Worm (Caenorhabditis elegans): ENCODE data around the gene C34C12.1.

Gene C34C12.1

ce11 chrIII:3502215-3502838, 48.2 kb downstream of the C34C12.1 start, which contains the start of gene M01F1.8:
Gene M01F1.8 (minus strand): TSS chrIII:3502549.
- TF ChIP-seq ceh-43 (GFP tag; optimal IDR thresholded peaks at IDR 0.05) (no peak), M03D4.4 (tag; optimal IDR thresholded peaks at IDR 0.05) (no peak), elt-1 (tag; optimal IDR thresholded peaks at IDR 0.05; ENCODE audit: borderline replicate concordance, insufficient read depth) (no peak), elt-3 (tag; optimal IDR thresholded peaks at IDR 0.05) (no peak), ham-2 (GFP tag; optimal IDR thresholded peaks at IDR 0.05) (no peak), cnd-1 (tag; optimal IDR thresholded peaks at IDR 0.05) (no peak), nhr-2 (tag; optimal IDR thresholded peaks at IDR 0.05) (no peak), flh-1 (GFP tag; optimal IDR thresholded peaks at IDR 0.05) (no peak), blmp-1 (tag; optimal IDR thresholded peaks at IDR 0.05) (no peak), lin-13 (tag; optimal IDR thresholded peaks at IDR 0.05) (no peak)

- TF ChIP-seq tbx-8 (GFP tag; optimal IDR thresholded peaks at IDR 0.05) (no peak), M03D4.4 (tag; optimal IDR thresholded peaks at IDR 0.05) (no peak), drap-1 (GFP tag; optimal IDR thresholded peaks at IDR 0.05) (no peak), ztf-11 (tag; optimal IDR thresholded peaks at IDR 0.05) (no peak), ham-2 (GFP tag; optimal IDR thresholded peaks at IDR 0.05) (no peak), ceh-39 (tag; optimal IDR thresholded peaks at IDR 0.05) (no peak), mab-5 (tag; optimal IDR thresholded peaks at IDR 0.05) (no peak), nhr-2 (tag; optimal IDR thresholded peaks at IDR 0.05) (no peak), sem-2 (GFP tag; optimal IDR thresholded peaks at IDR 0.05) (no peak), mls-2 (tag; optimal IDR thresholded peaks at IDR 0.05) (no peak), snpc-4 (tag; optimal IDR thresholded peaks at IDR 0.05) (no peak), sptf-1 (tag; optimal IDR thresholded peaks at IDR 0.05) (no peak), lin-32 (GFP tag; optimal IDR thresholded peaks at IDR 0.05) (no peak), bed-3 (GFP tag; optimal IDR thresholded peaks at IDR 0.05) (no peak)
These were observed 49.1 kb downstream of the C34C12.1 start, which contains the start of gene rpl-16 for ce11 chrIII:3503286-3503685. Gene rpl-16 (minus strand): TSS chrIII:3503604.

ce11 chrIII:3504239-3504638, 50.1 kb downstream of the C34C12.1 start:
- TF ChIP-seq unc-120 (tag; optimal IDR thresholded peaks at IDR 0.05; ENCODE audit: poor library complexity, severe bottlenecking) (no peak), ceh-39 (tag; optimal IDR thresholded peaks at IDR 0.05) (no peak), mab-5 (tag; optimal IDR thresholded peaks at IDR 0.05) (no peak), tbx-8 (GFP tag; optimal IDR thresholded peaks at IDR 0.05) (no peak), unc-62 (GFP tag; optimal IDR thresholded peaks at IDR 0.05) (no peak), ceh-83 (GFP tag; optimal IDR thresholded peaks at IDR 0.05) (no peak), snpc-4 (tag; optimal IDR thresholded peaks at IDR 0.05) (no peak), bed-3 (GFP tag; optimal IDR thresholded peaks at IDR 0.05) (no peak), elt-1 (tag; optimal IDR thresholded peaks at IDR 0.05; ENCODE audit: borderline replicate concordance, insufficient read depth) (no peak), pha-4 (tag; optimal IDR thresholded peaks at IDR 0.05) (no peak), ces-1 (GFP tag; optimal IDR thresholded peaks at IDR 0.05) (no peak), M03D4.4 (tag; optimal IDR thresholded peaks at IDR 0.05) (no peak), nhr-12 (tag; optimal IDR thresholded peaks at IDR 0.05) (no peak), zip-8 (tag; optimal IDR thresholded peaks at IDR 0.05) (no peak), mls-2 (tag; optimal IDR thresholded peaks at IDR 0.05) (no peak), blmp-1 (tag; optimal IDR thresholded peaks at IDR 0.05) (no peak), nhr-237 (tag; optimal IDR thresholded peaks at IDR 0.05) (no peak)

ce11 chrIII:3505051-3505548, 51.0 kb downstream of the C34C12.1 start, which contains the start of gene lias-1:
Gene lias-1 (minus strand): TSS chrIII:3505101.
- peak; percentile 61 for TF ChIP-seq ces-1 (GFP tag; optimal IDR thresholded peaks at IDR 0.05)
- peak; percentile 87 for TF ChIP-seq pha-4 (tag; optimal IDR thresholded peaks at IDR 0.05)
- TF ChIP-seq mep-1 (tag; optimal IDR thresholded peaks at IDR 0.05): peak; percentile 92
- TF ChIP-seq nhr-28 (tag; optimal IDR thresholded peaks at IDR 0.05): no peak
- TF ChIP-seq unc-120 (tag; optimal IDR thresholded peaks at IDR 0.05; ENCODE audit: poor library complexity, severe bottlenecking): peak; percentile 58
- peak; percentile 81 for TF ChIP-seq sptf-1 (tag; optimal IDR thresholded peaks at IDR 0.05)
- no peak for TF ChIP-seq bed-3 (GFP tag; optimal IDR thresholded peaks at IDR 0.05)
- peak; percentile 31 for TF ChIP-seq ceh-43 (GFP tag; optimal IDR thresholded peaks at IDR 0.05)
- TF ChIP-seq nhr-76 (tag; optimal IDR thresholded peaks at IDR 0.05): no peak
- no peak for TF ChIP-seq ceh-83 (GFP tag; optimal IDR thresholded peaks at IDR 0.05)
- no peak for TF ChIP-seq unc-62 (GFP tag; optimal IDR thresholded peaks at IDR 0.05)
- no peak for TF ChIP-seq sem-2 (GFP tag; optimal IDR thresholded peaks at IDR 0.05)
- TF ChIP-seq lin-32 (GFP tag; optimal IDR thresholded peaks at IDR 0.05): no peak
- peak; percentile 80 for TF ChIP-seq hlh-1 (tag; optimal IDR thresholded peaks at IDR 0.05)
- TF ChIP-seq lsy-2 (tag; optimal IDR thresholded peaks at IDR 0.05): peak; percentile 96
- TF ChIP-seq snpc-4 (tag; optimal IDR thresholded peaks at IDR 0.05): no peak
- TF ChIP-seq ceh-39 (tag; optimal IDR thresholded peaks at IDR 0.05): no peak
- peak; percentile 64 for TF ChIP-seq nhr-237 (tag; optimal IDR thresholded peaks at IDR 0.05)
- no peak for TF ChIP-seq elt-3 (tag; optimal IDR thresholded peaks at IDR 0.05)
- TF ChIP-seq cnd-1 (tag; optimal IDR thresholded peaks at IDR 0.05): no peak
- peak; percentile 58 for TF ChIP-seq tbx-8 (GFP tag; optimal IDR thresholded peaks at IDR 0.05)
- TF ChIP-seq M03D4.4 (tag; optimal IDR thresholded peaks at IDR 0.05): peak; percentile 62
- no peak for TF ChIP-seq nhr-12 (tag; optimal IDR thresholded peaks at IDR 0.05)
- TF ChIP-seq ztf-11 (tag; optimal IDR thresholded peaks at IDR 0.05): peak; percentile 15
- TF ChIP-seq elt-1 (tag; optimal IDR thresholded peaks at IDR 0.05; ENCODE audit: borderline replicate concordance, insufficient read depth): no peak
- no peak for TF ChIP-seq blmp-1 (tag; optimal IDR thresholded peaks at IDR 0.05)
- no peak for TF ChIP-seq unc-39 (tag; optimal IDR thresholded peaks at IDR 0.05)
- no peak for TF ChIP-seq nhr-2 (tag; optimal IDR thresholded peaks at IDR 0.05)
- no peak for TF ChIP-seq mab-5 (tag; optimal IDR thresholded peaks at IDR 0.05)
- TF ChIP-seq zip-8 (tag; optimal IDR thresholded peaks at IDR 0.05): no peak
- no peak for TF ChIP-seq drap-1 (GFP tag; optimal IDR thresholded peaks at IDR 0.05)
- TF ChIP-seq ham-2 (GFP tag; optimal IDR thresholded peaks at IDR 0.05): peak; percentile 58
- TF ChIP-seq flh-1 (GFP tag; optimal IDR thresholded peaks at IDR 0.05): no peak
- no peak for TF ChIP-seq mls-2 (tag; optimal IDR thresholded peaks at IDR 0.05)
- peak; percentile 86 for TF ChIP-seq lin-13 (tag; optimal IDR thresholded peaks at IDR 0.05)

All from whole organism, mixed stage, embryonic.